Worm (Caenorhabditis elegans) whole organism, L2 larva: ENCODE data around the gene B0035.3.

Source experiments
- R02D3.7 ChIP-seq: fragments of 150-350 bp; optimal IDR thresholded peaks from 2 replicates; lab custom pipeline; 2014; ENCODE audit warnings: missing biosample characterization, missing genetic modification characterization
- ZK546.5 ChIP-seq: sonication (generic microtip); optimal IDR thresholded peaks from 2 replicates; lab custom pipeline; 2017; ENCODE audit warnings: missing biosample characterization, missing genetic modification characterization
- ceh-82 ChIP-seq: fragments of 150-350 bp; optimal IDR thresholded peaks from 2 replicates; lab custom pipeline; 2014; ENCODE audit warnings: missing biosample characterization, missing genetic modification characterization
- dmd-4 ChIP-seq: sonication (generic microtip); optimal IDR thresholded peaks from 2 replicates; lab custom pipeline; 2017; ENCODE audit warnings: missing biosample characterization, missing genetic modification characterization
- egl-27 ChIP-seq: sonication (generic microtip); optimal IDR thresholded peaks from 3 replicates; lab custom pipeline; 2017; ENCODE audit warnings: missing biosample characterization, missing genetic modification reagents, missing genetic modification characterization
- lin-13 ChIP-seq: fragments of 150-350 bp; optimal IDR thresholded peaks from 2 replicates; lab custom pipeline; 2014; ENCODE audit warnings: missing biosample characterization, missing genetic modification reagents, missing genetic modification characterization
- lsy-2 ChIP-seq, 2 experiments: fragments of 150-350 bp in 1 of 2; sonication (generic microtip) in 1 of 2; optimal IDR thresholded peaks; 2 replicates each; lab custom pipeline; 2014 to 2017; ENCODE audit warnings: missing biosample characterization in 2 of 2, missing genetic modification characterization in 2 of 2
- mdl-1 ChIP-seq, 2 experiments: fragments of 150-350 bp in 1 of 2; sonication (generic microtip) in 1 of 2; optimal IDR thresholded peaks; 2 replicates each; lab custom pipeline; 2017; ENCODE audit warnings: missing biosample characterization in 2 of 2, missing genetic modification characterization in 2 of 2
- nhr-11 ChIP-seq: fragments of 150-350 bp; optimal IDR thresholded peaks from 2 replicates; lab custom pipeline; 2014; ENCODE audit warnings: missing biosample characterization, missing genetic modification characterization
- nhr-237 ChIP-seq: fragments of 150-350 bp; optimal IDR thresholded peaks from 2 replicates; lab custom pipeline; 2014; ENCODE audit warnings: missing biosample characterization, missing genetic modification characterization
- nhr-6 ChIP-seq: fragments of 150-350 bp; optimal IDR thresholded peaks from 2 replicates; lab custom pipeline; 2014; ENCODE audit warnings: missing biosample characterization, missing genetic modification characterization
- unc-39 ChIP-seq: fragments of 150-350 bp; optimal IDR thresholded peaks from 2 replicates; lab custom pipeline; 2014; ENCODE audit warnings: missing biosample characterization, missing genetic modification characterization
- zag-1 ChIP-seq: fragments of 150-350 bp; optimal IDR thresholded peaks from 2 replicates; lab custom pipeline; 2014; ENCODE audit warnings: missing biosample characterization, missing genetic modification characterization

ce11 chrIV:11284102-11284531 lies 30.7 kb downstream of the B0035.3 start:
- TF ChIP-seq ceh-82 (tag; lab: Kevin White, UChicago): no peak
- no peak for TF ChIP-seq dmd-4 (tag; lab: Kevin White, UChicago)
- TF ChIP-seq nhr-11 (tag; lab: Kevin White, UChicago): no peak
- no peak for TF ChIP-seq R02D3.7 (tag; lab: Kevin White, UChicago)
- TF ChIP-seq nhr-6 (tag; lab: Kevin White, UChicago): no peak
- TF ChIP-seq ZK546.5 (tag; lab: Kevin White, UChicago): no peak
- TF ChIP-seq egl-27 (tag; lab: Kevin White, UChicago): no peak
- TF ChIP-seq nhr-237 (tag; lab: Kevin White, UChicago): no peak
- TF ChIP-seq lin-13 (GFP tag; lab: Kevin White, UChicago): no peak
- TF ChIP-seq mdl-1 (tag; optimal IDR thresholded peaks at IDR 0.05; lab: Kevin White, UChicago): no peak
- TF ChIP-seq lsy-2 (tag; optimal IDR thresholded peaks at IDR 0.05; lab: Kevin White, UChicago): no peak
- no peak for TF ChIP-seq unc-39 (tag; lab: Kevin White, UChicago)
- TF ChIP-seq zag-1: no peak
